Fruit fly (Drosophila melanogaster) S2 (cell line): ENCODE results near the gene halo.

Experiments
- CG8478 ChIP-seq: fragments of >200 bp; optimal IDR thresholded peaks from 2 replicates; lab custom pipeline; 2018
- CTCF ChIP-seq, 2 experiments: fragments of >200 bp; optimal IDR thresholded peaks; 2 replicates each; lab custom pipeline; 2018

DNA sequence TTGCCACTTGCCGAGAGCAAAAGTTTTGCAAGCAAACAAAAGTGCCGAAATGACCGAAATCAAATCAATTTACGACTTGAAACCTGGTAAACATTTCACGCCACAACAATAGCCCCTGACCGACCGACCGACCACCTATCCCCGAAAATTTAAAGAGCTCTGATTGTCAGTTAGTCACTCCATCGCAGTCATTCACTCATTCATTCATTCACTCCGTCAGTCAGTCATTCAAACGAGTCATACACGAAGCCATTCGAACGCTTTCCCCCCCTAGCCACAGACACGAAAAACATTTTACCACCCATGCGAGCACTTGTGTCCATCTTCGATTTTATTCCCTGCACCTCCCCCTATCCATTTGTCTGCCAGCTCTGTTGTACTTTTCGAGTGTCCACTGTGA, 29.9 kb upstream of the halo start:
- TF ChIP-seq CTCF (optimal IDR thresholded peaks at IDR 0.05; lab: Kevin White, UChicago), result no peak
- no peak for TF ChIP-seq CG8478 (lab: Kevin White, UChicago)
